Worm (Caenorhabditis elegans) whole organism, L4 larva: Measurements from ENCODE around the gene nprl-2.

Experiments
- hlh-30 ChIP-seq: sonication (generic microtip); optimal IDR thresholded peaks from 2 replicates; lab custom pipeline; 2017; ENCODE audit warnings: antibody characterized with exemption, mild to moderate bottlenecking, missing genetic modification characterization, missing compliant biosample characterization; ENCODE audit not compliant: insufficient read depth
- lim-7 ChIP-seq: fragments of 200-800 bp; sonication (Bioruptor generic); IDR thresholded peaks from 2 replicates; pipeline ENCODE4 v1.3.6; 2022; ENCODE audit warnings: missing genetic modification characterization, missing compliant biosample characterization
- madf-9 ChIP-seq: fragments of 200-800 bp; sonication (Bioruptor generic); conservative IDR thresholded peaks from 2 replicates; pipeline ENCODE4 v1.3.6; 2022; ENCODE audit warnings: missing genetic modification reagents, missing genetic modification characterization, missing compliant biosample characterization
- skn-1 ChIP-seq: fragments of 150-350 bp; optimal IDR thresholded peaks from 2 replicates; lab custom pipeline; 2014; ENCODE audit warnings: missing biosample characterization, missing genetic modification characterization
- zag-1 ChIP-seq: fragments of 150-350 bp; optimal IDR thresholded peaks from 2 replicates; lab custom pipeline; 2014; ENCODE audit warnings: missing biosample characterization, missing genetic modification characterization
- ztf-11 ChIP-seq: fragments of 150-350 bp; optimal IDR thresholded peaks from 2 replicates; lab custom pipeline; 2014; ENCODE audit warnings: missing biosample characterization, missing genetic modification characterization

DNA sequence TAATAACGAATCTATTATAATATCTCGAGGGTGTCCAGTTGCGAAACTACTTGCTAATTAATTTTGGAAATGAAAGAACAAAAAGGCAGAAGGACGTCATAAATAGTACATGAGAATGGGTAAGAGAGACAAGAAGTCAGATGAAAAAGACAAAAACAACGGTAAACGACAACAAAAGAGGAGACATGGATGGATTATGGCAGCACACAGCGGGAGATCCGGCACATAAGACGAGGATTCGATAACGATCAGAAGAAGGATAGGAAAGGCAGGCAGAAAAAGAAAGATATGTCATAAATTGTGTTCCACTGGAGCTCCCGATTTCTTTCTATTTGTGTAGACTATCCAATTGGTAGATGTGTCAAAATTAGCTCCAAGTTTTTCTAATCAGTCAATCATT, 35.0 kb upstream of the nprl-2 start:
- no peak for TF ChIP-seq zag-1 (tag; lab: Kevin White, UChicago)
- no peak for TF ChIP-seq madf-9 (GFP tag; lab: Robert Waterston, UW)
- TF ChIP-seq skn-1: no peak
- TF ChIP-seq hlh-30 (tag; lab: Kevin White, UChicago): no peak
- TF ChIP-seq ztf-11 (tag; lab: Kevin White, UChicago): no peak
- TF ChIP-seq lim-7 (GFP tag; lab: Robert Waterston, UW): no peak
